Worm (Caenorhabditis elegans): ENCODE results near the gene tag-244.

- no peak for TF ChIP-seq snpc-4 (tag; optimal IDR thresholded peaks at IDR 0.05)
- TF ChIP-seq R02D3.7 (tag; optimal IDR thresholded peaks at IDR 0.05), result no peak
- no peak for TF ChIP-seq aly-2 (tag; optimal IDR thresholded peaks at IDR 0.05)
- no peak for TF ChIP-seq nhr-6 (tag; optimal IDR thresholded peaks at IDR 0.05)
- no peak for TF ChIP-seq unc-55 (GFP tag; optimal IDR thresholded peaks at IDR 0.05)
- TF ChIP-seq sma-3 (GFP tag; optimal IDR thresholded peaks at IDR 0.05), result no peak
- TF ChIP-seq lin-39 (tag; optimal IDR thresholded peaks at IDR 0.05), result no peak
- TF ChIP-seq skn-1 (tag; optimal IDR thresholded peaks at IDR 0.05), result no peak
- TF ChIP-seq alr-1 (tag; optimal IDR thresholded peaks at IDR 0.05), result no peak
- TF ChIP-seq unc-39 (tag; optimal IDR thresholded peaks at IDR 0.05), result no peak
- no peak for TF ChIP-seq gmeb-1 (tag; optimal IDR thresholded peaks at IDR 0.05)
These were observed 2.2 kb upstream of the tag-244 start, which contains the start of gene col-107 for ce11 chrIV:1548457-1548861.

Measured in whole organism, L2 larva.